Fruit fly (Drosophila melanogaster) S2 (cell line): ENCODE data around the gene CG18789.

ENCODE experiments used
- CG8478 ChIP-seq: fragments of >200 bp; optimal IDR thresholded peaks from 2 replicates; lab custom pipeline; 2018
- CTCF ChIP-seq, 2 experiments: fragments of >200 bp; optimal IDR thresholded peaks; 2 replicates each; lab custom pipeline; 2018

dm6 chr2L:12002922-12003791 is 7.9 kb upstream of the CG18789 start:
- TF ChIP-seq CTCF (optimal IDR thresholded peaks at IDR 0.05; lab: Kevin White, UChicago) (no peak), CG8478 (lab: Kevin White, UChicago) (no peak)
